Fruit fly (Drosophila melanogaster) whole organism, prepupa: ENCODE data around the gene CG6013.
A peak's percentile ranks its signal among the peaks of the same experiment; 100 is the strongest.

Experiments used
- Blimp-1 ChIP-seq: fragments of 200-800 bp; sonication (Bioruptor generic); optimal IDR thresholded peaks from 3 replicates; lab custom pipeline; 2017; ENCODE audit warnings: missing biosample characterization, missing genetic modification characterization, mild to moderate bottlenecking, moderate library complexity, missing genetic modification reagents
- CG10631 ChIP-seq: fragments of 200-800 bp; sonication (Bioruptor generic); optimal IDR thresholded peaks from 2 replicates; lab custom pipeline; 2016; ENCODE audit warnings: missing biosample characterization, missing genetic modification characterization
- CG11294 ChIP-seq: fragments of 200-800 bp; sonication (Bioruptor generic); IDR thresholded peaks from 2 replicates; pipeline ENCODE4 v1.3.6; 2022; ENCODE audit warnings: missing biosample characterization, missing genetic modification characterization
- CG11902 ChIP-seq: fragments of 200-800 bp; sonication (Bioruptor generic); optimal IDR thresholded peaks from 3 replicates; lab custom pipeline; 2016; ENCODE audit warnings: missing biosample characterization, missing genetic modification characterization
- CG15336 ChIP-seq: fragments of 200-800 bp; sonication (Bioruptor generic); IDR thresholded peaks from 2 replicates; pipeline ENCODE4 v1.3.6; 2022; ENCODE audit warnings: missing biosample characterization, missing genetic modification characterization
- CG1621 ChIP-seq: fragments of 200-800 bp; sonication (Bioruptor generic); optimal IDR thresholded peaks from 3 replicates; lab custom pipeline; 2018; ENCODE audit warnings: missing biosample characterization, mild to moderate bottlenecking, missing genetic modification characterization
- CG3032 ChIP-seq: fragments of 200-800 bp; optimal IDR thresholded peaks from 2 replicates; lab custom pipeline; 2019; ENCODE audit warnings: missing biosample characterization, mild to moderate bottlenecking, missing genetic modification characterization, moderate library complexity
- CG31627 ChIP-seq: fragments of 200-800 bp; sonication (Bioruptor generic); optimal IDR thresholded peaks from 3 replicates; lab custom pipeline; 2016; ENCODE audit warnings: missing biosample characterization, missing genetic modification characterization
- CG32006 ChIP-seq: fragments of 200-800 bp; sonication (Bioruptor generic); optimal IDR thresholded peaks from 3 replicates; lab custom pipeline; 2017; ENCODE audit warnings: missing biosample characterization, mild to moderate bottlenecking, missing genetic modification characterization
- CG34406 ChIP-seq: fragments of 200-800 bp; sonication (Bioruptor generic); optimal IDR thresholded peaks from 3 replicates; lab custom pipeline; 2016; ENCODE audit warnings: missing biosample characterization, missing genetic modification characterization
- CG3919 ChIP-seq: fragments of 200-800 bp; sonication (Bioruptor generic); optimal IDR thresholded peaks from 3 replicates; lab custom pipeline; 2016; ENCODE audit warnings: missing biosample characterization, missing genetic modification characterization
- CG4318 ChIP-seq: fragments of 200-800 bp; sonication (Bioruptor generic); optimal IDR thresholded peaks from 3 replicates; lab custom pipeline; 2017; ENCODE audit warnings: missing biosample characterization, mild to moderate bottlenecking, missing genetic modification characterization
- CG6163 ChIP-seq: fragments of 200-800 bp; sonication (Bioruptor generic); IDR thresholded peaks from 3 replicates; pipeline ENCODE4 v1.3.6; 2022; ENCODE audit warnings: missing biosample characterization, missing genetic modification characterization
- CG6808 ChIP-seq: fragments of 200-800 bp; sonication (Bioruptor generic); optimal IDR thresholded peaks from 3 replicates; lab custom pipeline; 2017; ENCODE audit warnings: missing biosample characterization, missing genetic modification characterization, mild to moderate bottlenecking, moderate library complexity, missing genetic modification reagents
- CG8119 ChIP-seq: fragments of 200-800 bp; sonication (Bioruptor generic); IDR thresholded peaks from 3 replicates; pipeline ENCODE4 v1.3.6; 2022; ENCODE audit warnings: missing biosample characterization, missing genetic modification characterization
- CG8319 ChIP-seq: fragments of 200-800 bp; sonication (Bioruptor generic); optimal IDR thresholded peaks from 3 replicates; lab custom pipeline; 2016; ENCODE audit warnings: missing biosample characterization, missing genetic modification characterization
- CG9139 ChIP-seq: fragments of 200-800 bp; sonication (Bioruptor generic); optimal IDR thresholded peaks from 3 replicates; lab custom pipeline; 2017; ENCODE audit warnings: missing biosample characterization, mild to moderate bottlenecking, missing genetic modification characterization
- Eip75B ChIP-seq: fragments of 200-800 bp; sonication (Bioruptor generic); optimal IDR thresholded peaks from 3 replicates; lab custom pipeline; 2016; ENCODE audit warnings: missing biosample characterization, missing genetic modification characterization
- Eip78C ChIP-seq: fragments of 200-800 bp; sonication (Bioruptor generic); peaks from one replicate; lab custom pipeline; 2016; ENCODE audit warnings: missing biosample characterization, missing genetic modification characterization
- Eip93F ChIP-seq: fragments of 200-800 bp; sonication (Bioruptor generic); optimal IDR thresholded peaks from 2 replicates; lab custom pipeline; 2016; ENCODE audit warnings: missing biosample characterization, mild to moderate bottlenecking, missing genetic modification characterization
- Ets21C ChIP-seq: fragments of 200-800 bp; sonication (Bioruptor generic); optimal IDR thresholded peaks from 3 replicates; lab custom pipeline; 2016; ENCODE audit warnings: missing biosample characterization, missing genetic modification characterization
- Ets96B ChIP-seq: fragments of 200-800 bp; optimal IDR thresholded peaks from 2 replicates; lab custom pipeline; 2019; ENCODE audit warnings: missing biosample characterization, mild to moderate bottlenecking, missing genetic modification characterization, moderate library complexity
- Gug ChIP-seq: fragments of 200-800 bp; sonication (Bioruptor generic); IDR thresholded peaks from 2 replicates; pipeline ENCODE4 v1.3.6; 2022; ENCODE audit warnings: missing biosample characterization, missing genetic modification characterization
- Hr39 ChIP-seq: fragments of 200-800 bp; sonication (Bioruptor generic); optimal IDR thresholded peaks from 2 replicates; lab custom pipeline; 2016; ENCODE audit warnings: missing biosample characterization, missing genetic modification characterization
- Hr4 ChIP-seq: fragments of 200-800 bp; sonication (Bioruptor generic); optimal IDR thresholded peaks from 3 replicates; lab custom pipeline; 2016; ENCODE audit warnings: missing biosample characterization, missing genetic modification characterization
- Lpt ChIP-seq: fragments of 200-800 bp; sonication (Bioruptor generic); optimal IDR thresholded peaks from 3 replicates; lab custom pipeline; 2016; ENCODE audit warnings: missing biosample characterization, missing genetic modification characterization
- Met ChIP-seq: fragments of 200-800 bp; sonication (Bioruptor generic); optimal IDR thresholded peaks from 3 replicates; lab custom pipeline; 2016; ENCODE audit warnings: missing biosample characterization, missing genetic modification characterization
- Smox ChIP-seq: fragments of 200-800 bp; sonication (Bioruptor generic); optimal IDR thresholded peaks from 3 replicates; lab custom pipeline; 2016; ENCODE audit warnings: missing biosample characterization, missing genetic modification characterization
- Sox102F ChIP-seq: fragments of 200-800 bp; sonication (Bioruptor generic); optimal IDR thresholded peaks from 2 replicates; lab custom pipeline; 2016; ENCODE audit warnings: missing biosample characterization, mild to moderate bottlenecking, missing genetic modification characterization
- Sox14 ChIP-seq: fragments of 200-800 bp; sonication (Bioruptor generic); optimal IDR thresholded peaks from 3 replicates; lab custom pipeline; 2016; ENCODE audit warnings: missing biosample characterization, missing genetic modification characterization
- Sox15 ChIP-seq: fragments of 200-800 bp; sonication (Bioruptor generic); optimal IDR thresholded peaks from 3 replicates; lab custom pipeline; 2016; ENCODE audit warnings: missing biosample characterization, missing genetic modification characterization
- achi ChIP-seq: fragments of 200-800 bp; sonication (Bioruptor generic); optimal IDR thresholded peaks from 3 replicates; lab custom pipeline; 2016; ENCODE audit warnings: missing biosample characterization, missing genetic modification characterization
- acj6 ChIP-seq: fragments of 200-800 bp; sonication (Bioruptor generic); optimal IDR thresholded peaks from 3 replicates; lab custom pipeline; 2016; ENCODE audit warnings: missing biosample characterization, missing genetic modification characterization
- dsx ChIP-seq: fragments of 200-800 bp; optimal IDR thresholded peaks from 3 replicates; lab custom pipeline; 2019; ENCODE audit warnings: missing biosample characterization, mild to moderate bottlenecking, missing genetic modification characterization, moderate library complexity; ENCODE audit not compliant: poor library complexity, severe bottlenecking
- esn ChIP-seq: fragments of 200-800 bp; sonication (Bioruptor generic); optimal IDR thresholded peaks from 2 replicates; lab custom pipeline; 2016; ENCODE audit warnings: missing biosample characterization, mild to moderate bottlenecking, missing genetic modification characterization, moderate library complexity
- fd59A ChIP-seq: fragments of 200-800 bp; sonication (Bioruptor generic); optimal IDR thresholded peaks from 2 replicates; lab custom pipeline; 2017; ENCODE audit warnings: missing biosample characterization, mild to moderate bottlenecking, missing genetic modification characterization, missing genetic modification reagents
- fd85E ChIP-seq: fragments of 200-800 bp; sonication (Bioruptor generic); optimal IDR thresholded peaks from 3 replicates; lab custom pipeline; 2016; ENCODE audit warnings: missing biosample characterization, missing genetic modification characterization
- fkh ChIP-seq: fragments of 200-800 bp; sonication (Bioruptor generic); optimal IDR thresholded peaks from 3 replicates; lab custom pipeline; 2017; ENCODE audit warnings: missing biosample characterization, mild to moderate bottlenecking, missing genetic modification characterization, moderate library complexity
- lz ChIP-seq: fragments of 200-800 bp; sonication (Bioruptor generic); optimal IDR thresholded peaks from 3 replicates; lab custom pipeline; 2016; ENCODE audit warnings: missing biosample characterization, missing genetic modification characterization
- net ChIP-seq: fragments of 200-800 bp; sonication (Bioruptor generic); optimal IDR thresholded peaks from 3 replicates; lab custom pipeline; 2016; ENCODE audit warnings: missing biosample characterization, missing genetic modification characterization
- pdm3 ChIP-seq: fragments of 200-800 bp; sonication (Bioruptor generic); optimal IDR thresholded peaks from 3 replicates; lab custom pipeline; 2016; ENCODE audit warnings: missing biosample characterization, missing genetic modification characterization
- salr ChIP-seq, 2 experiments: fragments of 200-800 bp; sonication (Bioruptor generic); optimal IDR thresholded peaks; 3 replicates each; lab custom pipeline; 2016 to 2018; ENCODE audit warnings: missing biosample characterization in 2 of 2, missing genetic modification characterization in 2 of 2, mild to moderate bottlenecking in 1 of 2
- spab ChIP-seq: fragments of 200-800 bp; sonication (Bioruptor generic); optimal IDR thresholded peaks from 2 replicates; lab custom pipeline; 2017; ENCODE audit warnings: missing biosample characterization, mild to moderate bottlenecking, missing genetic modification characterization, missing genetic modification reagents
- svp ChIP-seq: fragments of 200-800 bp; sonication (Bioruptor generic); peaks from one replicate; lab custom pipeline; 2016; ENCODE audit warnings: missing biosample characterization, missing genetic modification characterization
- topi ChIP-seq: fragments of 200-800 bp; sonication (Bioruptor generic); optimal IDR thresholded peaks from 3 replicates; lab custom pipeline; 2016; ENCODE audit warnings: missing biosample characterization, missing genetic modification characterization
- vri ChIP-seq: fragments of 200-800 bp; sonication (Bioruptor generic); optimal IDR thresholded peaks from 3 replicates; lab custom pipeline; 2016; ENCODE audit warnings: missing biosample characterization, mild to moderate bottlenecking, missing genetic modification characterization

CG6013 gene

DNA sequence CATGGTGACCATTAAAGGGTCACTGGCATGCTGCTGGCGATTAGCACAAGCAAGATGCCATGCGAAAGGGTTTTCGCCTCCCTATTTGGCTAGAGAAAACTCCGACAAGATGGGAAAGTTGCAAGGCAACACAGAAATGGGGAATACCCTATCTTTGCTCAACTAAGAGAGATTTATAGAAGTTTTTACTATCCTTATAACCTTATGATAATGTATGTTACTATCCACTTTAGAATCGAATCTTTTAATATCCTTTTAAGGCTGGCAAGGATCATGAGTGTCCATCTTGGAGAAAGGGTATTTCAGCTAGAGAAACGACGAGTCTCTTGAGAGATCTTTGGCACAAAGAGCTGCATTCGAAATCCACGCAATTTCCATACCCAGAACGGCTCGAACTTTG, 38.4 kb downstream of the CG6013 start:
- TF ChIP-seq net: no peak
- no peak for TF ChIP-seq CG9139 (GFP tag; lab: Kevin White, UChicago)
- peak; percentile 42 for TF ChIP-seq CG10631 (GFP tag; lab: Kevin White, UChicago)
- TF ChIP-seq CG32006: peak; percentile 18
- no peak for TF ChIP-seq Lpt (GFP tag; lab: Kevin White, UChicago)
- peak; percentile 26 for TF ChIP-seq pdm3
- TF ChIP-seq CG34406: no peak
- peak; percentile 29; the same call in 1 of the 3 replicates for TF ChIP-seq CG8119 (GFP tag; lab: Robert Waterston, UW)
- no peak for TF ChIP-seq CG15336 (GFP tag; lab: Robert Waterston, UW)
- TF ChIP-seq fd59A (GFP tag; lab: Kevin White, UChicago): peak; percentile 32
- peak; percentile 22 for TF ChIP-seq CG1621 (tag; lab: Kevin White, UChicago)
- TF ChIP-seq CG3032 (tag; lab: Kevin White, UChicago): peak; percentile 40
- no peak for TF ChIP-seq fkh
- peak; percentile 39 for TF ChIP-seq Sox14 (GFP tag; lab: Kevin White, UChicago)
- peak; percentile 50 for TF ChIP-seq achi (GFP tag; lab: Kevin White, UChicago)
- no peak for TF ChIP-seq Ets21C (GFP tag; lab: Kevin White, UChicago)
- peak; percentile 51; the same call in 1 of the 3 replicates for TF ChIP-seq CG6163
- TF ChIP-seq CG11294 (GFP tag; lab: Robert Waterston, UW): no peak
- TF ChIP-seq Eip75B (GFP tag; lab: Kevin White, UChicago): peak; percentile 47
- peak in 1 of 2 experiments; percentile 7 for TF ChIP-seq salr (GFP tag; optimal IDR thresholded peaks at IDR 0.05; lab: Kevin White, UChicago)
- peak; percentile 16 for TF ChIP-seq acj6 (GFP tag; lab: Kevin White, UChicago)
- peak; percentile 22 for TF ChIP-seq Hr4 (GFP tag; lab: Kevin White, UChicago)
- TF ChIP-seq Eip78C (GFP tag; lab: Kevin White, UChicago): peak; percentile 72
- TF ChIP-seq Gug: no peak
- peak; percentile 43 for TF ChIP-seq Ets96B (tag; lab: Kevin White, UChicago)
- TF ChIP-seq CG3919 (GFP tag; lab: Kevin White, UChicago): peak; percentile 24
- TF ChIP-seq spab (GFP tag; lab: Kevin White, UChicago): peak; percentile 4
- peak; percentile 32 for TF ChIP-seq dsx (GFP tag; lab: Kevin White, UChicago)
- TF ChIP-seq vri (GFP tag; lab: Kevin White, UChicago): no peak

DNA sequence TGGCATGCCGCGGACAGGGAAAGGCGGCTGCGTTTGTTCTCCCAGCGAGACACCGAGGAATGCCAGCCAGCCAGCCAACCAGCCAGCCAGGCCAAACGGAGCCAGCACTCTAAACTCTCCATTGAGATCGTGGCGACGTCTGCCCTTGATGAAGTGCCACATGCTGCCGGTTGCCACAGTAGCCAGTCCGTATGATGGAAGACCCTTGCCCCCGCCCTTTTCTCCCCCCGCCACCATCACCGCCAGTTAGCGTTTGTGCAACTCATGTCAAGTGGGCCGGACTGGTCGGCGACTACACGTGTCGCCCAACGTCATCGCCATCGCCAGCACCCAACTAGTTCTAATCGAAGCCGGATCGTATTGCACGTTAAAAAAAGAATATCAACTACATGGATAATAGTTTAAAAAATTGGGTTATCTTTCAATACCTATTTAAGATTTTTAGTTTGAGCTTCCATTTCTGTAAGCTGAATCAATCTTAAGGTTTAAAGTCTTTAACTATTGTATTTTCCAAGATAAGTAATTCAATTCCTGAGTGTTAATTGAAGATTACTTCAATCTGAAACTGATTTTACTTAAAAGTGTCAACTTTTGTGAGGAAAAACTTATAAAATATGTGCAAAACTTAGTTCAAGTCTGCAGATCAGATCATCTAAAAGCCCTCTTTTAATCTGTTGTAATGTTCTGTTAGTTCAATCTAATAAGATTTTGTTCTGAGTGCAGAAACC, 39.1 kb downstream of the CG6013 start:
- no peak for TF ChIP-seq topi
- TF ChIP-seq Sox15 (GFP tag; lab: Kevin White, UChicago): no peak
- peak; percentile 2 for TF ChIP-seq pdm3
- TF ChIP-seq CG31627 (GFP tag; lab: Kevin White, UChicago): no peak
- peak; percentile 47 for TF ChIP-seq spab (GFP tag; lab: Kevin White, UChicago)
- TF ChIP-seq CG4318: no peak
- TF ChIP-seq Eip93F: no peak
- TF ChIP-seq CG11902 (GFP tag; lab: Kevin White, UChicago): no peak
- no peak for TF ChIP-seq Hr39 (GFP tag; lab: Kevin White, UChicago)
- TF ChIP-seq lz (GFP tag; lab: Kevin White, UChicago): no peak
- peak; percentile 50 for TF ChIP-seq CG3032 (tag; lab: Kevin White, UChicago)
- peak; percentile 26 for TF ChIP-seq net
- no peak for TF ChIP-seq CG34406
- peak; percentile 65 for TF ChIP-seq CG10631 (GFP tag; lab: Kevin White, UChicago)
- TF ChIP-seq dsx (GFP tag; lab: Kevin White, UChicago): peak; percentile 58
- TF ChIP-seq esn (GFP tag; lab: Kevin White, UChicago): no peak
- no peak for TF ChIP-seq CG6163
- no peak for TF ChIP-seq CG8119 (GFP tag; lab: Robert Waterston, UW)
- TF ChIP-seq Met (GFP tag; lab: Kevin White, UChicago): no peak
- peak; percentile 49 for TF ChIP-seq CG3919 (GFP tag; lab: Kevin White, UChicago)
- TF ChIP-seq CG1621 (tag; lab: Kevin White, UChicago): no peak
- TF ChIP-seq Lpt (GFP tag; lab: Kevin White, UChicago): peak; percentile 10
- TF ChIP-seq CG32006: peak; percentile 62
- no peak for TF ChIP-seq Smox (GFP tag; lab: Kevin White, UChicago)
- peak; percentile 0 for TF ChIP-seq Hr4 (GFP tag; lab: Kevin White, UChicago)
- no peak for TF ChIP-seq Blimp-1 (GFP tag; lab: Kevin White, UChicago)
- TF ChIP-seq Sox14 (GFP tag; lab: Kevin White, UChicago): peak; percentile 34
- no peak for TF ChIP-seq vri (GFP tag; lab: Kevin White, UChicago)
- no peak for TF ChIP-seq fd85E (GFP tag; lab: Kevin White, UChicago)
- TF ChIP-seq CG8319: no peak
- peak; percentile 62 for TF ChIP-seq svp (GFP tag; lab: Kevin White, UChicago)
- peak; percentile 43 for TF ChIP-seq Eip75B (GFP tag; lab: Kevin White, UChicago)
- no peak for TF ChIP-seq CG11294 (GFP tag; lab: Robert Waterston, UW)
- no peak for TF ChIP-seq Sox102F (GFP tag; lab: Kevin White, UChicago)
- peak; percentile 48 for TF ChIP-seq CG6808 (GFP tag; lab: Kevin White, UChicago)
